Worm (Caenorhabditis elegans) whole organism, L4 larva: ENCODE measurements around the gene degl-1.
"Not testable (repeated sequence)": the region's sequence is repeated elsewhere in the genome, so short reads cannot be mapped to it uniquely, and the experiment has no call there.

Experiments
- F10B5.3 ChIP-seq: sonication (generic microtip); optimal IDR thresholded peaks from 2 replicates; lab custom pipeline; 2016; ENCODE audit warnings: mild to moderate bottlenecking, missing genetic modification characterization, missing compliant biosample characterization
- F26F4.8 ChIP-seq: fragments of 200-800 bp; sonication (Bioruptor generic); conservative IDR thresholded peaks from 2 replicates; pipeline ENCODE4 v1.3.6; 2022; ENCODE audit warnings: missing genetic modification characterization, missing compliant biosample characterization
- F49E8.2 ChIP-seq: sonication (generic microtip); optimal IDR thresholded peaks from 2 replicates; lab custom pipeline; 2016; ENCODE audit warnings: missing compliant biosample characterization, mild to moderate bottlenecking, missing genetic modification characterization, borderline replicate concordance
- Y105C5A.15 ChIP-seq: fragments of 200-800 bp; sonication (Bioruptor generic); IDR thresholded peaks from 2 replicates; pipeline ENCODE4 v1.3.6; 2022; ENCODE audit warnings: missing genetic modification characterization, missing compliant biosample characterization
- Y48G9A.11 ChIP-seq: fragments of 200-800 bp; sonication (Bioruptor generic); IDR thresholded peaks from 2 replicates; pipeline ENCODE4 v1.3.6; 2022; ENCODE audit warnings: missing genetic modification reagents, missing genetic modification characterization, missing compliant biosample characterization
- aha-1 ChIP-seq: fragments of 150-350 bp; peaks from one replicate; lab custom pipeline; 2014; ENCODE audit warnings: missing biosample characterization, missing genetic modification characterization
- ama-1 ChIP-seq: fragments of 150-350 bp; optimal IDR thresholded peaks from 2 replicates; lab custom pipeline; 2014; ENCODE audit warnings: inconsistent platforms, mixed read lengths
- attf-4 ChIP-seq: sonication (generic microtip); optimal IDR thresholded peaks from 3 replicates; lab custom pipeline; 2017; ENCODE audit warnings: missing biosample characterization, missing genetic modification characterization
- ceh-20 ChIP-seq: fragments of 200-800 bp; sonication (Bioruptor generic); IDR thresholded peaks from 2 replicates; pipeline ENCODE4 v1.3.6; 2022; ENCODE audit warnings: missing genetic modification reagents, missing genetic modification characterization, missing compliant biosample characterization
- ceh-82 ChIP-seq: sonication (generic microtip); optimal IDR thresholded peaks from 2 replicates; lab custom pipeline; 2017; ENCODE audit warnings: missing biosample characterization, missing genetic modification characterization
- ctbp-1 ChIP-seq: fragments of 200-800 bp; sonication (Bioruptor generic); IDR thresholded peaks from 2 replicates; pipeline ENCODE4 v1.3.6; 2022; ENCODE audit warnings: missing genetic modification reagents, missing genetic modification characterization, missing compliant biosample characterization
- daf-19 ChIP-seq: fragments of 200-800 bp; sonication (Bioruptor generic); conservative IDR thresholded peaks from 2 replicates; pipeline ENCODE4 v1.3.6; 2022; ENCODE audit warnings: missing genetic modification characterization, missing compliant biosample characterization
- daf-8 ChIP-seq: fragments of 200-800 bp; sonication (Bioruptor generic); IDR thresholded peaks from 2 replicates; pipeline ENCODE4 v1.3.6; 2022; ENCODE audit warnings: missing genetic modification characterization, missing compliant biosample characterization
- dmd-6 ChIP-seq: fragments of 200-800 bp; sonication (Bioruptor generic); IDR thresholded peaks from 2 replicates; pipeline ENCODE4 v1.3.6; 2022; ENCODE audit warnings: missing genetic modification reagents, missing genetic modification characterization, missing compliant biosample characterization
- dmd-9 ChIP-seq: fragments of 200-800 bp; sonication (Bioruptor generic); IDR thresholded peaks from 2 replicates; pipeline ENCODE4 v1.3.6; 2022; ENCODE audit warnings: missing genetic modification reagents, missing genetic modification characterization, missing compliant biosample characterization
- dve-1 ChIP-seq: sonication (generic microtip); optimal IDR thresholded peaks from 2 replicates; lab custom pipeline; 2017; ENCODE audit warnings: antibody characterized with exemption, mild to moderate bottlenecking, missing genetic modification characterization, missing compliant biosample characterization; ENCODE audit not compliant: insufficient read depth
- jun-1 ChIP-seq: fragments of 150-350 bp; optimal IDR thresholded peaks from 2 replicates; lab custom pipeline; 2014; ENCODE audit warnings: missing biosample characterization, missing genetic modification reagents, missing genetic modification characterization
- lim-7 ChIP-seq: fragments of 200-800 bp; sonication (Bioruptor generic); IDR thresholded peaks from 2 replicates; pipeline ENCODE4 v1.3.6; 2022; ENCODE audit warnings: missing genetic modification characterization, missing compliant biosample characterization
- lin-15B ChIP-seq: fragments of 150-350 bp; sonication (generic microtip); optimal IDR thresholded peaks from 3 replicates; lab custom pipeline; 2014; ENCODE audit warnings: missing biosample characterization, missing genetic modification characterization
- lin-38 ChIP-seq: fragments of 200-800 bp; sonication (Bioruptor generic); IDR thresholded peaks from 2 replicates; pipeline ENCODE4 v1.3.6; 2022; ENCODE audit warnings: missing genetic modification reagents, missing genetic modification characterization, missing compliant biosample characterization
- mes-2 ChIP-seq: sonication (generic microtip); optimal IDR thresholded peaks from 2 replicates; lab custom pipeline; 2016; ENCODE audit warnings: missing genotype, mild to moderate bottlenecking, missing genetic modification characterization, missing compliant biosample characterization; ENCODE audit not compliant: poor library complexity, severe bottlenecking
- mxl-2 ChIP-seq: fragments of 200-800 bp; sonication (Bioruptor generic); conservative IDR thresholded peaks from 2 replicates; pipeline ENCODE4 v1.3.6; 2022; ENCODE audit warnings: missing genetic modification reagents, missing genetic modification characterization, missing compliant biosample characterization
- nhr-111 ChIP-seq: fragments of 200-800 bp; sonication (Bioruptor generic); optimal IDR thresholded peaks from 2 replicates; lab custom pipeline; 2018; ENCODE audit warnings: mild to moderate bottlenecking, missing genetic modification characterization, missing compliant biosample characterization
- nhr-25 ChIP-seq: sonication (generic microtip); optimal IDR thresholded peaks from 2 replicates; lab custom pipeline; 2017; ENCODE audit warnings: missing genetic modification characterization, mild to moderate bottlenecking, missing compliant biosample characterization, antibody characterized with exemption, moderate library complexity, borderline replicate concordance; ENCODE audit not compliant: insufficient read depth
- nhr-28 ChIP-seq: fragments of 150-350 bp; optimal IDR thresholded peaks from 2 replicates; lab custom pipeline; 2014; ENCODE audit warnings: missing biosample characterization, missing genetic modification characterization
- nhr-76 ChIP-seq: fragments of 150-350 bp; optimal IDR thresholded peaks from 2 replicates; lab custom pipeline; 2014; ENCODE audit warnings: missing biosample characterization, missing genetic modification characterization
- pha-4 ChIP-seq, 2 experiments: fragments of 150-350 bp in 1 of 2; fragments of 200-800 bp in 1 of 2; sonication (Bioruptor generic) in 1 of 2; IDR thresholded peaks in 1 of 2; optimal IDR thresholded peaks in 1 of 2; 2 replicates each; pipeline versions ENCODE4 v1.3.6 to Lab custom; 2014 to 2022; ENCODE audit warnings: missing genetic modification characterization in 2 of 2, missing genetic modification reagents in 2 of 2, missing biosample characterization in 1 of 2, missing compliant biosample characterization in 1 of 2
- pqm-1 ChIP-seq: sonication (generic microtip); optimal IDR thresholded peaks from 2 replicates; lab custom pipeline; 2017; ENCODE audit warnings: missing biosample characterization, missing genetic modification characterization
- rbr-2 ChIP-seq: sonication (generic microtip); optimal IDR thresholded peaks from 2 replicates; lab custom pipeline; 2016; ENCODE audit warnings: missing genotype, missing genetic modification characterization, missing compliant biosample characterization
- sdz-12 ChIP-seq: fragments of 200-800 bp; sonication (Bioruptor generic); optimal IDR thresholded peaks from 2 replicates; lab custom pipeline; 2018; ENCODE audit warnings: mild to moderate bottlenecking, missing genetic modification characterization, missing compliant biosample characterization
- set-16 ChIP-seq: fragments of 200-800 bp; sonication (Bioruptor generic); IDR thresholded peaks from 2 replicates; pipeline ENCODE4 v1.3.6; 2022; ENCODE audit warnings: missing genetic modification reagents, missing genetic modification characterization, missing compliant biosample characterization
- skn-1 ChIP-seq: fragments of 150-350 bp; optimal IDR thresholded peaks from 2 replicates; lab custom pipeline; 2014; ENCODE audit warnings: missing biosample characterization, missing genetic modification characterization
- snpc-1.2 ChIP-seq: fragments of 200-800 bp; sonication (Bioruptor generic); IDR thresholded peaks from 2 replicates; pipeline ENCODE4 v1.3.6; 2022; ENCODE audit warnings: missing genetic modification reagents, missing genetic modification characterization, missing compliant biosample characterization
- snpc-4 ChIP-seq: fragments of 150-350 bp; optimal IDR thresholded peaks from 2 replicates; lab custom pipeline; 2014; ENCODE audit warnings: missing biosample characterization, missing genetic modification characterization
- spr-1 ChIP-seq: sonication (generic microtip); optimal IDR thresholded peaks from 2 replicates; lab custom pipeline; 2016; ENCODE audit warnings: mild to moderate bottlenecking, missing genetic modification characterization, missing compliant biosample characterization
- tra-1 ChIP-seq: fragments of 200-800 bp; sonication (Bioruptor generic); IDR thresholded peaks from 2 replicates; pipeline ENCODE4 v1.3.6; 2022; ENCODE audit warnings: missing genetic modification reagents, missing genetic modification characterization, missing compliant biosample characterization
- vab-7 ChIP-seq: fragments of 200-800 bp; sonication (Bioruptor generic); IDR thresholded peaks from 2 replicates; pipeline ENCODE4 v1.3.6; 2022; ENCODE audit warnings: missing genetic modification reagents, missing genetic modification characterization, missing compliant biosample characterization
- zip-11 ChIP-seq: fragments of 200-800 bp; sonication (Bioruptor generic); IDR thresholded peaks from 2 replicates; pipeline ENCODE4 v1.3.6; 2022; ENCODE audit warnings: missing genetic modification characterization, missing compliant biosample characterization
- ztf-11 ChIP-seq: fragments of 150-350 bp; optimal IDR thresholded peaks from 2 replicates; lab custom pipeline; 2014; ENCODE audit warnings: missing biosample characterization, missing genetic modification characterization

Gene degl-1

DNA sequence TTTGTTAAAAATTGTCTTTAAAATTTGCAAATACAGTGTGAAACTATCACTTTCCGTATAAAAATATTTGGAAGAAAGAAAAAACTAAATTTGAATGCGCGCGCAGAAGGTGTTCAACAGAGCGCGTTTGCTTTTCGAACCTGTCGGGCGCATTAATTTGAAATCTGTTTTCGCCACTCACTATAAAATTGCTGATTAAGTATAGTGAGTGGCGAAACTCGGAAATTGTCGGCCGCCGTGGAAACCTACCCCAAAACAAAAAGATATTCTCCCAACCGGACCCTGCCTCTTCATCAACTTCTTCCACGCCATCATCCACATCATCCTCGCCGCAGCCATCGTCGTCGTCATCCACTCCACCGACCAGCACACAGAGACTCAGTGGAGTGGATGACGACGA is 9.3 kb upstream of the degl-1 start:
- peak; percentile 66 for TF ChIP-seq F49E8.2 (tag; lab: Kevin White, UChicago)
- TF ChIP-seq, all 104 proteins: peak for 1; not testable (repeated sequence) for 103

DNA sequence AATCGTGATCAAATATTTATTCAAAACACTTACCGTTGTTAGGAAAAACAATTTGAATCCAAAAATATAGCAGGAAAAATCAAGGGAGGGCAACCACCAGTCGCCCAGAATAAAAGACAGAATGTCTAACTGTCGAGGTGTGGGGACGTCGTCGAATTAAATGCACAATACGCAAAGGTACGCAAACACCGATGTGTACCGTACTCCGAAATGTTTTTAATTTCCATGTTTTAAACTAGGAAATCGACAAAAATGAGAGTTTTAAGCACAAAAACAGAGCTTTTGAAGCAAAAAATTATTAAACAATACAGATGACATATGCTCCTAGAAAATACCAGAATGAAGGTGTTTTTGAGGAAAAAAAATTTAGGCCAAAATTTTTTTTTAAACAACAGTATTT is 3.2 kb upstream of the degl-1 start, which contains the start of gene Y57G11C.51:
Y57G11C.51 (minus strand) TSS at position 101 of the 400 bp plus-strand sequence.
- TF ChIP-seq dmd-6 (GFP tag; lab: Robert Waterston, UW); skn-1 (tag; lab: Kevin White, UChicago); snpc-1.2 (GFP tag; lab: Robert Waterston, UW): not testable (repeated sequence)

DNA sequence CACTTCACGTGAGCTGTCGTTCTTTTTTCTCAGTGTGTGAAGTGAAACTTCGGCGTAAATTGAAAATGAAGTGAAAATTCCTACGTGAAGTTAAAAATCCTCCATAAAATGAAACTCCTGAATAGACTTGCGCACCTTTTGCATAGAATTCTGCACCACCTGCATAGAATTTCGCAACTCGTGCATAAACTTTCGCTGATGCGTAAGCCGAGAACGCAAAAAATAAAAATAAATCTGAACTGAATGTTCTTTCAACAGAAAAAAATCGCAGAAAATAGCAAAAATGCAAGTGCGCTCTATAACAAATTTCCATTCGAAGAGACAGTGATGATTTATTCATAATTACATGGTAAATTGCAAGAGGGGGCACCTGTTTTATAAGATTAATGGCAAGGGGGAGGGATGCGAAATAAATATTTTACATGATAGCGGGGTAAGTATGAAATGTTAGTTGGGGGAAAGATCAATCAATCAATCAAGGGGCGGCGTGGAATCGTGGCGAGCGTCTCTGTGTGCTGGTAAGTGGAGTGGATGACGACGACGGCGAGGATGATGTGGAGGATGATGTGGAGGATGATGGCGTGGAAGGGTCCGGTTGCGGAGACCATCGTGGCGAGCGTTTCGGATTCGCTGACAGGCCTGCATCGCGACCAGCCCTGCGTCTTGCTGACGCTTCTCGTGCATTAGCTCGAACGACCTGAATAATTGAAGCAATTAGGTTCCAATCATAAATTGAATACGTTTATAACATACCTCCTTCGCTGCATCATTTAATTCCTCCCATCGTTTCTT is 2.3 kb upstream of the degl-1 start, which contains the start of gene Y57G11C.36:
Y57G11C.36 (minus strand) TSS at position 502 of the 792 bp plus-strand sequence.
- TF ChIP-seq spr-1 (tag; lab: Kevin White, UChicago): no peak
- 0 out of 2 replicates have a peak, but pooled peaks have one; percentile 26 for TF ChIP-seq snpc-1.2 (GFP tag; lab: Robert Waterston, UW)
- TF ChIP-seq set-16 (GFP tag; lab: Robert Waterston, UW): peak; percentile 79
- no peak for TF ChIP-seq tra-1 (GFP tag; lab: Robert Waterston, UW)
- no peak for TF ChIP-seq pqm-1 (tag; lab: Kevin White, UChicago)

DNA sequence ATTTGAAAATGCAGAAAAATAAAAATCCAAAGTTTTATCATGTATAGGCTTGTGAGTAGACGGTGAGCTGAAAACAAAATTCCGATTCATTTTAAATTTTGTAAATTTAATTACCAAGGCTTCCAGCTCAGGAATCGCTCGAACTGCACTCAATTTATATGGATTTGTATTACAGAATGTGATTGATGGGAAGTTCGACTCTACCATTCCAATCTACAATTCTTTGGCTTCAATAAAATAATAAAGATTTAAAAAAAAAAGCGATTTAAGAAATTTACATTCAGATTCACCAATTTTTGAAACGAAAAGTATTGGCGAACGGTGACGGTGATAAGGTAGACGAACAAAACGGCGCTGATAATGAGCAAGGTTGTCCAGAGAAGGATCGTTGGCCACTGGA is 562 bp downstream of the degl-1 start:
- no peak for TF ChIP-seq ceh-20 (GFP tag; lab: Robert Waterston, UW)
- TF ChIP-seq F26F4.8: no peak
- peak; percentile 33; the same call in 1 of the 2 replicates for TF ChIP-seq lin-38
- TF ChIP-seq sdz-12 (GFP tag; lab: Kevin White, UChicago): no peak

DNA sequence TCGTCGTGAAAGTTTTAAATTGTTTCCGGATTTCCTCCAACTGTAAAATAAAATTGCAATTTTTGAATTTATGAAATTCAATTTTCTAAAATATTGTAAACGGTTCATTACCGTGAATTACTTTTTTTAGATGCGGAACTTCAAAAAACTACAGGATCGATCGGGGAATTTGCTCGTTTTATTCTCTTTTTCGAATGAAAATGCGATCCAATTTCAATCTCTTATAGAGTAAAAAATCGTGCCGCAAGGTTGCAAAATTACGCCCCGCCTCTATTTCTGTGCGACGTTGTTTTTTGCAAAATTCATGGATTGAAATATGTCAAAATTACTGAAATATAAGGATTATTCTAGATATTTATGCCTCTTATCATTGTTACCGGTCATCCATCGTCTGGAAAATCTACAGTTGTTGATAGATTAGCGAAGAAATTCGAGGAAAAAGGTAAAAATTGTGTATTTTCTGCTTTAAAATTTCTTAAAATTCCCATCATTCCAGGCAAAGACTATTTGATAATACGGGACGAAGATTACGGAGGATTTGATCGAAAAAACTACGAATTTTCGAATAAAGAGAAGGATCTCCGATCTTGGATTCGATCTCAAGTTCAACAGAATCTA is 1.9 kb downstream of the degl-1 start, which contains the start of gene Y57G11C.43:
Y57G11C.43 (plus strand) TSS at position 224 of the 618 bp plus-strand sequence.
- TF ChIP-seq snpc-1.2 (GFP tag; lab: Robert Waterston, UW): peak; percentile 83
- TF ChIP-seq skn-1 (tag; lab: Kevin White, UChicago): no peak
- TF ChIP-seq aha-1: peak; percentile 66
- TF ChIP-seq dmd-9 (GFP tag; lab: Robert Waterston, UW): no peak
- no peak for TF ChIP-seq nhr-25 (tag; lab: Kevin White, UChicago)
- no peak for TF ChIP-seq attf-4 (tag; lab: Kevin White, UChicago)
- no peak for TF ChIP-seq Y48G9A.11 (GFP tag; lab: Robert Waterston, UW)
- TF ChIP-seq snpc-4: no peak
- TF ChIP-seq ztf-11 (tag; lab: Kevin White, UChicago): no peak
- TF ChIP-seq lim-7 (GFP tag; lab: Robert Waterston, UW): no peak
- no peak for TF ChIP-seq mxl-2 (GFP tag; lab: Robert Waterston, UW)
- no peak for TF ChIP-seq lin-15B
- TF ChIP-seq jun-1: no peak
- TF ChIP-seq vab-7 (GFP tag; lab: Robert Waterston, UW): no peak
- peak; percentile 14 for TF ChIP-seq dve-1 (tag; lab: Kevin White, UChicago)
- TF ChIP-seq ama-1: peak; percentile 7
- TF ChIP-seq nhr-28 (tag; lab: Kevin White, UChicago): no peak
- TF ChIP-seq nhr-111 (GFP tag; lab: Kevin White, UChicago): no peak
- no peak for TF ChIP-seq ctbp-1 (GFP tag; lab: Robert Waterston, UW)
- TF ChIP-seq zip-11 (GFP tag; lab: Robert Waterston, UW): no peak
- peak; percentile 21; the same call in 1 of the 2 replicates for TF ChIP-seq pha-4 (GFP tag; IDR thresholded peaks at IDR 0.05; lab: Robert Waterston, UW)
- no peak for TF ChIP-seq pha-4 (tag; optimal IDR thresholded peaks at IDR 0.05; lab: Kevin White, UChicago)
- no peak for TF ChIP-seq rbr-2 (tag; lab: Kevin White, UChicago)
- TF ChIP-seq F10B5.3 (tag; lab: Kevin White, UChicago): no peak
- TF ChIP-seq Y105C5A.15 (GFP tag; lab: Robert Waterston, UW): no peak
- TF ChIP-seq dmd-6 (GFP tag; lab: Robert Waterston, UW): no peak
- no peak for TF ChIP-seq daf-19 (GFP tag; lab: Robert Waterston, UW)
- no peak for TF ChIP-seq daf-8 (GFP tag; lab: Robert Waterston, UW)
- no peak for TF ChIP-seq nhr-76
- TF ChIP-seq mes-2 (tag; lab: Kevin White, UChicago): peak; percentile 27
- peak; percentile 66 for TF ChIP-seq lin-38
- TF ChIP-seq ceh-82: no peak
